Worm (Caenorhabditis elegans): Measurements from ENCODE around the gene kgb-1.
A peak's percentile ranks its signal among the peaks of the same experiment; 100 is the strongest.

Gene kgb-1

DNA sequence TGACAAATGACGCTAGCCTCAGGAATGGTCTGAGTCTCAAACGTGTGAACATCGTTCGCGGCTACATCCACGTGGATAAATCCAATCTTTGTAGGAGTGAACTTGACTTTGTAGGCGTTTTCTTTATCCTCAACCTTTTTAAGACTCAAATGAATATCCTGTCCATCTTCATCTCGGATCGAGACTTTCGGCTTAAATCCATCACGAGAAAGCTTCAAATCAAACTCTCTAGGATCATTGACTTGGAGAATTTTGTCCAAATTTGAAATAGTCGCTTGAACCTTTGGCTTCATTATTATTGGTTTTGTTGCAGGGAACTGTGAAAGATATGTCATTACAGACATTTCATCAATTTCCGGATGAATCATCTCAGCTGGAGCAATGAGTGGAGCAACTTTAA lies 35.9 kb downstream of the kgb-1 start:
- TF ChIP-seq ceh-27 (GFP tag; optimal IDR thresholded peaks at IDR 0.05) = no peak
- TF ChIP-seq nfya-2 (GFP tag; IDR thresholded peaks at IDR 0.05) = no peak
- no peak for TF ChIP-seq dpff-1 (tag; optimal IDR thresholded peaks at IDR 0.05)

DNA sequence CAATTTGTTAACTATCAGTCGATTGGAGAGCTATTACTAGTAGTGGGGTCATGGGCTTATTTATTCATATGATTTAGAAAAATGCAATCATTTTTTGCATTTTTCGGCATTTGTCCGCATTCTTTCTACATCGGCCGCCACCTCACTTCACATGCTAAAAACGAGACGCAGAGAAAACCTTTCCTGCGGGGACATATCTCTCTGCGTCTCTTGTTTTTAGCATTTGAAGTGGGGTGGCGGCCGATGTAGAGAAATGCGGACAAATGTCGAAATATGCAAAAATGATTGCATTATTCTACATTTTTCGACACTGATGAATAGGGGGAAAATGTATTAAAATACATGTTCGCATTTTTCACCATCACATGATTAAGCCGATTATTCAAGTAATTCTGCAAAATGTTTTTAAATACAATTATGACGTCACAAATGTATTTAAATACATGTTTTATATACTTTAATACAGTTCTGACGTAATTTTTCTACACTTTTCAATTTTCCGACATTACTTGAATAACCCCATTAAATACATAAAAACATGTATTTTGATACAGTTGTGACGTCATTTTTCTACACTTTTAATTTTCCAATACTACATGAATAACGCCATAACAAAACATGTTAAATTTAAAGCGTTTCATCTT lies 37.6 kb downstream of the kgb-1 start:
- TF ChIP-seq B0019.2 (GFP tag; conservative IDR thresholded peaks at IDR 0.05) (no peak), madf-6 (GFP tag; IDR thresholded peaks at IDR 0.05) (no peak), F39B2.1 (GFP tag; IDR thresholded peaks at IDR 0.05) (no peak), hlh-12 (tag; optimal IDR thresholded peaks at IDR 0.05) (no peak), hmg-1.2 (GFP tag; IDR thresholded peaks at IDR 0.05) (peak; percentile 37; the same call in 1 of the 2 replicates), ets-4 (GFP tag; optimal IDR thresholded peaks at IDR 0.05) (no peak), cebp-1 (GFP tag; IDR thresholded peaks at IDR 0.05) (no peak), cebp-1 (tag; optimal IDR thresholded peaks at IDR 0.05) (peak; percentile 65), ccch-3 (GFP tag; optimal IDR thresholded peaks at IDR 0.05) (no peak), mel-28 (tag; optimal IDR thresholded peaks at IDR 0.05; ENCODE audit: borderline replicate concordance) (no peak), akir-1 (GFP tag; optimal IDR thresholded peaks at IDR 0.05) (no peak), F33H1.4 (GFP tag; IDR thresholded peaks at IDR 0.05) (0 out of 2 replicates have a peak, but pooled peaks have one; percentile 13), aptf-2 (GFP tag; conservative IDR thresholded peaks at IDR 0.05) (0 out of 2 replicates have a peak, but pooled peaks have one; percentile 4), nfyb-1 (GFP tag; IDR thresholded peaks at IDR 0.05) (no peak)

DNA sequence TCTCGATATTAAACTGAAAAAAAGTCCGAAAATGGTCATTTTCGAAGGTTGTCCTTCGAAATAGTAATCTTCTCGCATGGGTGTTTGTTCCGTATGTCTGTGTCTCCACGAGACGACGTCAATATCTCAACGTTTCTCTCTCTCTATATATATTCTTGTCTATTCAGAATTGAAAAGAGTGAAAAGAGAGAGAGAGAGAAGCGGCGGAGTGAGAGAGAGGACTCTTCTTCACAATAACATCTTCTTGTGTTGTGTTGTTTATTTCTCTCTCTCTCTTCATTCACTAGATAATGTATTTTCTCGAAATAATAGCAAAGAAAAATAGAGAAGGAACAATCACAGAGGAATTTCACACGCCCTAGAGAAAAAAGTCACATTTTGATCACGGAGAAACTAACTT lies 43.4 kb downstream of the kgb-1 start:
- TF ChIP-seq egl-18 (GFP tag; IDR thresholded peaks at IDR 0.05) (no peak), F23B12.7 (tag; optimal IDR thresholded peaks at IDR 0.05; ENCODE audit: insufficient read depth) (no peak), ceh-27 (GFP tag; optimal IDR thresholded peaks at IDR 0.05) (peak; percentile 14), ztf-3 (GFP tag; optimal IDR thresholded peaks at IDR 0.05) (no peak), lin-40 (tag; optimal IDR thresholded peaks at IDR 0.05) (peak; percentile 10), ZK185.1 (tag; optimal IDR thresholded peaks at IDR 0.05; ENCODE audit: poor library complexity, severe bottlenecking) (no peak), zim-3 (tag; optimal IDR thresholded peaks at IDR 0.05) (no peak), lin-26 (GFP tag; IDR thresholded peaks at IDR 0.05) (no peak), rcor-1 (GFP tag; IDR thresholded peaks at IDR 0.05) (no peak), lir-1 (GFP tag; conservative IDR thresholded peaks at IDR 0.05) (no peak), pbrm-1 (GFP tag; IDR thresholded peaks at IDR 0.05) (no peak), die-1 (tag; optimal IDR thresholded peaks at IDR 0.05) (no peak), madf-3 (GFP tag; IDR thresholded peaks at IDR 0.05) (no peak), lag-1 (GFP tag; IDR thresholded peaks at IDR 0.05) (no peak), somi-1 (GFP tag; optimal IDR thresholded peaks at IDR 0.05) (no peak), hmg-20 (GFP tag; IDR thresholded peaks at IDR 0.05) (no peak), bed-2 (GFP tag; IDR thresholded peaks at IDR 0.05) (no peak), lin-35 (GFP tag; optimal IDR thresholded peaks at IDR 0.05) (no peak), B0019.2 (GFP tag; conservative IDR thresholded peaks at IDR 0.05) (no peak), nfya-2 (GFP tag; IDR thresholded peaks at IDR 0.05) (no peak), nhr-90 (tag; optimal IDR thresholded peaks at IDR 0.05) (no peak), cebp-1 (GFP tag; IDR thresholded peaks at IDR 0.05) (no peak), cebp-1 (tag; optimal IDR thresholded peaks at IDR 0.05) (peak; percentile 19), ceh-40 (GFP tag; IDR thresholded peaks at IDR 0.05) (no peak), sdz-38 (tag; optimal IDR thresholded peaks at IDR 0.05) (no peak)

Measured in whole organism, young adult.